Worm (Caenorhabditis elegans) whole organism, early embryonic: ENCODE measurements around the gene Y62H9A.1.

Experiments
- F13C5.2 ChIP-seq: sonication (generic microtip); optimal IDR thresholded peaks from 2 replicates; lab custom pipeline; 2017; ENCODE audit warnings: mild to moderate bottlenecking, missing genetic modification characterization, inconsistent platforms, missing compliant biosample characterization
- ama-1 ChIP-seq: fragments of 150-350 bp; optimal IDR thresholded peaks from 2 replicates; lab custom pipeline; 2014
- ets-7 ChIP-seq: sonication (generic microtip); optimal IDR thresholded peaks from 2 replicates; lab custom pipeline; 2016; ENCODE audit warnings: missing genotype, missing genetic modification characterization, missing compliant biosample characterization
- flt-1 ChIP-seq: fragments of 200-800 bp; sonication (Bioruptor generic); IDR thresholded peaks from 2 replicates; pipeline ENCODE4 v1.3.6; 2022; ENCODE audit warnings: missing genetic modification characterization, missing compliant biosample characterization
- hmbx-1 ChIP-seq: sonication (generic microtip); optimal IDR thresholded peaks from 2 replicates; lab custom pipeline; 2016; ENCODE audit warnings: mild to moderate bottlenecking, missing genetic modification characterization, missing compliant biosample characterization
- hmg-4 ChIP-seq: fragments of 200-800 bp; sonication (Bioruptor generic); optimal IDR thresholded peaks from 2 replicates; lab custom pipeline; 2018; ENCODE audit warnings: mild to moderate bottlenecking, missing genetic modification characterization, missing compliant biosample characterization
- hnd-1 ChIP-seq: sonication (generic microtip); optimal IDR thresholded peaks from 2 replicates; lab custom pipeline; 2016; ENCODE audit warnings: missing genetic modification characterization, missing compliant biosample characterization
- scrt-1 ChIP-seq: fragments of 200-800 bp; sonication (Bioruptor generic); IDR thresholded peaks from 2 replicates; pipeline ENCODE4 v1.3.6; 2022; ENCODE audit warnings: missing genetic modification characterization, missing compliant biosample characterization
- sea-1 ChIP-seq: fragments of 200-800 bp; sonication (Bioruptor generic); conservative IDR thresholded peaks from 2 replicates; pipeline ENCODE4 v1.3.6; 2022; ENCODE audit warnings: missing genetic modification characterization, missing compliant biosample characterization
- tbx-37 ChIP-seq: fragments of 200-800 bp; sonication (Bioruptor generic); conservative IDR thresholded peaks from 2 replicates; pipeline ENCODE4 v1.3.6; 2022; ENCODE audit warnings: missing genetic modification reagents, missing genetic modification characterization, missing compliant biosample characterization

DNA sequence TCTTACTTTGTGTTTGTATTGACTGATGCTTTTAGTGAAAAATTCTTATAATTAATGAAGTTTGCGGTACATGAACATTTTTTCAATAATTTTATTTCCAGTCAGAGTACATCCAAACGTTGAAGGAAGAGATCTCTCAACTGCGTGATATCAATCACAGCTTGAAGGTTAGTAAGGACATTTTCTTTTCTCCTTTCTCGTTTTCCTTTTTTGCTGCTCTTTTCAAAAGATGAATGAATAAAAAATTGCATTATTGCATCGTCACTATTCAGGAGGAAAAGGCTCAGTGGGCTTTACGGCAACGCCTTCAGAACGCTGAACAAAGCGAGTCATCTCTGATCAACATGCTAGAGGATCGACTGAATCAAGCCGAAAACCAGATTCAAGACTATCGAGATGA is 48.4 kb upstream of the Y62H9A.1 start:
- no peak for TF ChIP-seq ama-1 (lab: Kevin White, UChicago)
- no peak for TF ChIP-seq ets-7 (tag; lab: Kevin White, UChicago)
- TF ChIP-seq hnd-1 (tag; lab: Kevin White, UChicago): no peak
- no peak for TF ChIP-seq hmg-4 (GFP tag; lab: Kevin White, UChicago)
- no peak for TF ChIP-seq tbx-37 (GFP tag; lab: Robert Waterston, UW)
- no peak for TF ChIP-seq F13C5.2
- TF ChIP-seq scrt-1 (GFP tag; lab: Robert Waterston, UW): no peak
- no peak for TF ChIP-seq sea-1
- TF ChIP-seq flt-1 (GFP tag; lab: Robert Waterston, UW): no peak
- no peak for TF ChIP-seq hmbx-1 (tag; lab: Kevin White, UChicago)
